Worm (Caenorhabditis elegans) whole organism, L3 larva: ENCODE measurements around the gene pxn-1.

Experiments used
- R02D3.7 ChIP-seq: fragments of 150-350 bp; optimal IDR thresholded peaks from 2 replicates; lab custom pipeline; 2014; ENCODE audit warnings: missing biosample characterization, missing genetic modification characterization
- ZK546.5 ChIP-seq: sonication (generic microtip); optimal IDR thresholded peaks from 2 replicates; lab custom pipeline; 2017; ENCODE audit warnings: missing biosample characterization, missing genetic modification characterization
- aly-2 ChIP-seq: fragments of 150-350 bp; optimal IDR thresholded peaks from 2 replicates; lab custom pipeline; 2014; ENCODE audit warnings: missing biosample characterization, missing genetic modification characterization
- ama-1 ChIP-seq: fragments of 150-350 bp; optimal IDR thresholded peaks from 2 replicates; lab custom pipeline; 2018
- ceh-16 ChIP-seq: sonication (generic microtip); optimal IDR thresholded peaks from 2 replicates; lab custom pipeline; 2017; ENCODE audit warnings: missing biosample characterization, missing genetic modification characterization
- ceh-28 ChIP-seq: fragments of 150-350 bp; optimal IDR thresholded peaks from 2 replicates; lab custom pipeline; 2014; ENCODE audit warnings: missing biosample characterization, missing genetic modification reagents, missing genetic modification characterization
- ceh-82 ChIP-seq: fragments of 150-350 bp; optimal IDR thresholded peaks from 2 replicates; lab custom pipeline; 2014; ENCODE audit warnings: missing biosample characterization, missing genetic modification characterization
- ceh-9 ChIP-seq: sonication (generic microtip); optimal IDR thresholded peaks from 2 replicates; lab custom pipeline; 2018; ENCODE audit warnings: missing biosample characterization, missing genetic modification characterization
- daf-12 ChIP-seq: fragments of 150-350 bp; optimal IDR thresholded peaks from 2 replicates; lab custom pipeline; 2014; ENCODE audit warnings: missing biosample characterization, missing genetic modification reagents, missing genetic modification characterization
- egl-27 ChIP-seq: sonication (generic microtip); optimal IDR thresholded peaks from 4 replicates; lab custom pipeline; 2017; ENCODE audit warnings: missing biosample characterization, missing genetic modification reagents, missing genetic modification characterization
- egl-5 ChIP-seq: fragments of 150-350 bp; optimal IDR thresholded peaks from 2 replicates; lab custom pipeline; 2017; ENCODE audit warnings: missing biosample characterization, missing genetic modification reagents, missing genetic modification characterization, inconsistent platforms
- elt-1 ChIP-seq: fragments of 150-350 bp; optimal IDR thresholded peaks from 2 replicates; lab custom pipeline; 2014; ENCODE audit warnings: missing biosample characterization, missing genetic modification characterization
- elt-2 ChIP-seq: sonication (generic microtip); optimal IDR thresholded peaks from 2 replicates; lab custom pipeline; 2016; ENCODE audit warnings: missing genetic modification reagents, mild to moderate bottlenecking, missing genetic modification characterization, missing compliant biosample characterization
- elt-3 ChIP-seq, 3 experiments: fragments of 150-350 bp in 1 of 3; sonication (generic microtip) in 2 of 3; optimal IDR thresholded peaks; 2 replicates in 2 of 3; 4 replicates in 1 of 3; lab custom pipeline; 2014 to 2017; ENCODE audit warnings: missing biosample characterization in 3 of 3, missing genetic modification characterization in 3 of 3
- eor-1 ChIP-seq, 2 experiments: fragments of 150-350 bp; optimal IDR thresholded peaks; 2 replicates each; lab custom pipeline; 2014 to 2018; ENCODE audit warnings: missing biosample characterization in 2 of 2, missing genetic modification characterization in 2 of 2
- fkh-10 ChIP-seq: sonication (generic microtip); optimal IDR thresholded peaks from 2 replicates; lab custom pipeline; 2017; ENCODE audit warnings: missing biosample characterization, missing genetic modification reagents, missing genetic modification characterization
- fkh-2 ChIP-seq: fragments of 150-350 bp; optimal IDR thresholded peaks from 2 replicates; lab custom pipeline; 2014; ENCODE audit warnings: missing biosample characterization, missing genetic modification reagents, missing genetic modification characterization
- fos-1 ChIP-seq: fragments of 150-350 bp; optimal IDR thresholded peaks from 2 replicates; lab custom pipeline; 2014; ENCODE audit warnings: missing biosample characterization, missing genetic modification characterization
- hmg-11 ChIP-seq: sonication (generic microtip); optimal IDR thresholded peaks from 2 replicates; lab custom pipeline; 2016; ENCODE audit warnings: missing genetic modification characterization, missing compliant biosample characterization
- jun-1 ChIP-seq: fragments of 150-350 bp; optimal IDR thresholded peaks from 2 replicates; lab custom pipeline; 2014; ENCODE audit warnings: missing biosample characterization, missing genetic modification reagents, missing genetic modification characterization
- lin-15B ChIP-seq: fragments of 150-350 bp; optimal IDR thresholded peaks from 2 replicates; lab custom pipeline; 2014; ENCODE audit warnings: missing biosample characterization, missing genetic modification characterization
- lin-39 ChIP-seq: fragments of 150-350 bp; optimal IDR thresholded peaks from 2 replicates; lab custom pipeline; 2018; ENCODE audit warnings: missing biosample characterization, missing genetic modification reagents, missing genetic modification characterization
- lsy-12 ChIP-seq: sonication (generic microtip); optimal IDR thresholded peaks from 2 replicates; lab custom pipeline; 2016; ENCODE audit warnings: mild to moderate bottlenecking, missing genetic modification characterization, missing compliant biosample characterization
- mdl-1 ChIP-seq: fragments of 150-350 bp; optimal IDR thresholded peaks from 2 replicates; lab custom pipeline; 2014; ENCODE audit warnings: missing biosample characterization, missing genetic modification characterization
- mml-1 ChIP-seq: fragments of 150-350 bp; sonication (generic microtip); optimal IDR thresholded peaks from 3 replicates; lab custom pipeline; 2014; ENCODE audit warnings: missing biosample characterization, missing genetic modification characterization
- nfya-1 ChIP-seq: sonication (generic microtip); optimal IDR thresholded peaks from 2 replicates; lab custom pipeline; 2017; ENCODE audit warnings: missing genetic modification characterization, mild to moderate bottlenecking, missing compliant biosample characterization, antibody characterized with exemption, moderate library complexity; ENCODE audit not compliant: insufficient read depth
- nhr-11 ChIP-seq: fragments of 150-350 bp; optimal IDR thresholded peaks from 2 replicates; lab custom pipeline; 2014; ENCODE audit warnings: missing biosample characterization, missing genetic modification characterization
- nhr-12 ChIP-seq: fragments of 150-350 bp; optimal IDR thresholded peaks from 2 replicates; lab custom pipeline; 2014; ENCODE audit warnings: missing biosample characterization, missing genetic modification characterization
- nhr-23 ChIP-seq: fragments of 150-350 bp; optimal IDR thresholded peaks from 2 replicates; lab custom pipeline; 2014; ENCODE audit warnings: missing biosample characterization, missing genetic modification reagents, missing genetic modification characterization
- nhr-237 ChIP-seq: fragments of 150-350 bp; optimal IDR thresholded peaks from 2 replicates; lab custom pipeline; 2014; ENCODE audit warnings: missing biosample characterization, missing genetic modification characterization
- nhr-25 ChIP-seq: sonication (generic microtip); optimal IDR thresholded peaks from 2 replicates; lab custom pipeline; 2017; ENCODE audit warnings: missing biosample characterization, missing genetic modification characterization
- nhr-28 ChIP-seq: fragments of 150-350 bp; optimal IDR thresholded peaks from 2 replicates; lab custom pipeline; 2014; ENCODE audit warnings: missing biosample characterization, missing genetic modification characterization
- nhr-43 ChIP-seq: sonication (generic microtip); optimal IDR thresholded peaks from 2 replicates; lab custom pipeline; 2016; ENCODE audit warnings: mild to moderate bottlenecking, missing genetic modification characterization, missing compliant biosample characterization; ENCODE audit not compliant: poor library complexity, severe bottlenecking
- nhr-67 ChIP-seq: fragments of 150-350 bp; optimal IDR thresholded peaks from 2 replicates; lab custom pipeline; 2014; ENCODE audit warnings: missing biosample characterization, missing genetic modification characterization
- nhr-76 ChIP-seq: fragments of 150-350 bp; sonication (generic microtip); optimal IDR thresholded peaks from 5 replicates; lab custom pipeline; 2014; ENCODE audit warnings: missing biosample characterization, missing genetic modification characterization
- nhr-77 ChIP-seq: fragments of 150-350 bp; optimal IDR thresholded peaks from 2 replicates; lab custom pipeline; 2014; ENCODE audit warnings: missing biosample characterization, missing genetic modification characterization
- pha-4 ChIP-seq: fragments of 150-350 bp; optimal IDR thresholded peaks from 2 replicates; lab custom pipeline; 2014; ENCODE audit warnings: missing biosample characterization, missing genetic modification reagents, missing genetic modification characterization
- pqm-1 ChIP-seq: fragments of 150-350 bp; optimal IDR thresholded peaks from 2 replicates; lab custom pipeline; 2017; ENCODE audit warnings: missing biosample characterization, missing genetic modification characterization, inconsistent platforms
- sea-2 ChIP-seq: fragments of 150-350 bp; sonication (generic microtip); optimal IDR thresholded peaks from 4 replicates; lab custom pipeline; 2014; ENCODE audit warnings: missing biosample characterization, missing genetic modification reagents, missing genetic modification characterization
- skn-1 ChIP-seq: fragments of 150-350 bp; optimal IDR thresholded peaks from 2 replicates; lab custom pipeline; 2014; ENCODE audit warnings: missing biosample characterization, missing genetic modification characterization
- snpc-4 ChIP-seq: fragments of 150-350 bp; optimal IDR thresholded peaks from 2 replicates; lab custom pipeline; 2014; ENCODE audit warnings: missing biosample characterization, missing genetic modification characterization
- tbx-2 ChIP-seq: sonication (generic microtip); optimal IDR thresholded peaks from 2 replicates; lab custom pipeline; 2016; ENCODE audit warnings: mild to moderate bottlenecking, missing genetic modification characterization, missing compliant biosample characterization
- unc-39 ChIP-seq: sonication (generic microtip); optimal IDR thresholded peaks from 4 replicates; lab custom pipeline; 2017; ENCODE audit warnings: missing biosample characterization, missing genetic modification characterization
- unc-62 ChIP-seq: fragments of 150-350 bp; sonication (generic microtip); optimal IDR thresholded peaks from 4 replicates; lab custom pipeline; 2014; ENCODE audit warnings: missing biosample characterization, missing genetic modification reagents, missing genetic modification characterization
- zag-1 ChIP-seq: fragments of 150-350 bp; optimal IDR thresholded peaks from 2 replicates; lab custom pipeline; 2014; ENCODE audit warnings: missing biosample characterization, missing genetic modification characterization
- ztf-11 ChIP-seq: fragments of 150-350 bp; optimal IDR thresholded peaks from 2 replicates; lab custom pipeline; 2014; ENCODE audit warnings: missing biosample characterization, missing genetic modification characterization
- ztf-4 ChIP-seq: fragments of 150-350 bp; optimal IDR thresholded peaks from 2 replicates; lab custom pipeline; 2014; ENCODE audit warnings: missing biosample characterization, missing genetic modification characterization

The pxn-1 gene

DNA sequence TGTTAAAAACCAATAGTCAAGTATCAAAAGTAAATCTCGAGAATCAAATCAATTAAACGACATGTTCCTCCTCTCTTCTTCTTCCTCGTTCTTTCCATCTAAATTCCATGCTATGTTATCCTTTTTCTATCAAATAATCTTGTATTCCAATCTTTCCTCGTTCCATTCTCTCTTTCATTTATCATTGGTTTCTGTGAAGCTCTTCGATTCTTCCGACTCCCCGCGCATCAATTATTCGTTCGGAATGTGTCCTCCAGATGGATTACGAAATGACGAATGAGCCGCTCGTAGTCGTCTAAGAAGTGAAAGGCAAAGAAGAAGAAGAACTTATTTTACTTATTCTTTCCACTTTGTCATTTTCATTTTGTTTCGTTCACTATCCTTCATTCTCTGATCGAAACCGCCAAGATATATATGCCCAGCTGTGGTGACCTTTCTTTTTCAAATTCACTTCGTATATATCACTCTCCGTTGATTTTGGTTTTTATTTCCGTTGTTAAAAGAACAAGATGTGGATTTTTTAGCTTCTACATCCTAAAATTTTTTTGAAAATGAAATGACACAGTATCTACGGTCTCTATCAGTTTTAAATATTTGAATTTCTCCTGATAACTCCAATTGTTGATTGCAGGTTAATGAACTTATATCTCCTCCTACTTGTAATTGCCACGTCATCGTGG is at the start of gene pxn-1:
TSS of gene pxn-1 (plus strand) at position 630 of the 680 bp plus-strand sequence.
- TF ChIP-seq egl-5 (tag; lab: Kevin White, UChicago): no peak
- TF ChIP-seq lin-39 (tag; lab: Kevin White, UChicago): peak; percentile 78
- peak; percentile 55 for TF ChIP-seq unc-62 (GFP tag; lab: Kevin White, UChicago)
- TF ChIP-seq nhr-43 (tag; lab: Kevin White, UChicago): no peak
- TF ChIP-seq elt-1 (tag; lab: Kevin White, UChicago): peak; percentile 76
- no peak for TF ChIP-seq ama-1 (lab: Kevin White, UChicago)

DNA sequence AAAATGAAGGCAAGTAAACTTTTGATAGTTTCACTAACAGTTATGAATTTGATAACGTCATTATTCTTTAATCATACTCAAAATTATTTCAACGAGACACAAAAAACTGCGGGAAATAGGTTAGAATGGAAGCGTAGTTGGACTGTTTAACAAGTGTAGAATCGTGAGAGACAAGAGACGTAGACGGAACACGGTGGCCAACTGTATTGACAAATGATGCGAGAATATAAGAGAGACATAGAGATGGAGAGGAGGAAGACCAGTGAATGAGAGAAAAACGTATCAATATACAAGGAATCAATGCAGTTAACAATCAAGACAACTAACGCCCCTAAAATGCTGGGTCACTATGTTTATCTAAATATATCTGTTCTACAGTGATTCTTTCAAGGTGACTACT is 49.1 kb upstream of the pxn-1 start:
- TF ChIP-seq lin-39 (tag; lab: Kevin White, UChicago): no peak
- no peak for TF ChIP-seq ztf-11 (tag; lab: Kevin White, UChicago)
- TF ChIP-seq sea-2 (GFP tag; lab: Kevin White, UChicago): no peak
- TF ChIP-seq ZK546.5 (tag; lab: Kevin White, UChicago): no peak
- no peak for TF ChIP-seq fkh-10 (GFP tag; lab: Kevin White, UChicago)
- no peak for TF ChIP-seq mml-1 (tag; lab: Kevin White, UChicago)
- peak; percentile 70 for TF ChIP-seq ceh-28
- no peak for TF ChIP-seq zag-1
- no peak for TF ChIP-seq nhr-77 (tag; lab: Kevin White, UChicago)
- no peak for TF ChIP-seq nhr-237 (tag; lab: Kevin White, UChicago)
- TF ChIP-seq lsy-12: no peak
- TF ChIP-seq nhr-76: no peak
- no peak for TF ChIP-seq nhr-11 (tag; lab: Kevin White, UChicago)
- no peak for TF ChIP-seq hmg-11
- TF ChIP-seq nhr-23 (tag; lab: Kevin White, UChicago): peak; percentile 71
- TF ChIP-seq skn-1 (tag; lab: Kevin White, UChicago): no peak
- no peak for TF ChIP-seq daf-12 (tag; lab: Kevin White, UChicago)
- peak; percentile 18 for TF ChIP-seq nfya-1 (tag; lab: Kevin White, UChicago)
- no peak for TF ChIP-seq eor-1 (tag; optimal IDR thresholded peaks at IDR 0.05; lab: Kevin White, UChicago)
- TF ChIP-seq elt-2 (tag; lab: Kevin White, UChicago): peak; percentile 62
- no peak for TF ChIP-seq ceh-82 (tag; lab: Kevin White, UChicago)
- no peak for TF ChIP-seq nhr-12 (tag; lab: Kevin White, UChicago)
- peak; percentile 52 for TF ChIP-seq nhr-25
- TF ChIP-seq lin-15B (tag; lab: Kevin White, UChicago): no peak
- no peak for TF ChIP-seq elt-3 (tag; optimal IDR thresholded peaks at IDR 0.05; lab: Kevin White, UChicago)
- TF ChIP-seq tbx-2 (tag; lab: Kevin White, UChicago): no peak
- no peak for TF ChIP-seq mdl-1
- TF ChIP-seq elt-1 (tag; lab: Kevin White, UChicago): no peak
- TF ChIP-seq ama-1 (lab: Kevin White, UChicago): no peak
- peak; percentile 19 for TF ChIP-seq nhr-43 (tag; lab: Kevin White, UChicago)
- no peak for TF ChIP-seq fos-1
- no peak for TF ChIP-seq egl-5 (tag; lab: Kevin White, UChicago)
- peak; percentile 60 for TF ChIP-seq pqm-1
- no peak for TF ChIP-seq fkh-2 (tag; lab: Kevin White, UChicago)
- no peak for TF ChIP-seq unc-39 (tag; lab: Kevin White, UChicago)
- no peak for TF ChIP-seq ztf-4 (tag; lab: Kevin White, UChicago)
- no peak for TF ChIP-seq ceh-9
- peak; percentile 24 for TF ChIP-seq snpc-4
- TF ChIP-seq jun-1 (tag; lab: Kevin White, UChicago): no peak
- TF ChIP-seq egl-27 (tag; lab: Kevin White, UChicago): peak; percentile 62
- TF ChIP-seq unc-62 (GFP tag; lab: Kevin White, UChicago): no peak
- no peak for TF ChIP-seq aly-2 (tag; lab: Kevin White, UChicago)
- TF ChIP-seq nhr-67: no peak
- no peak for TF ChIP-seq ceh-16 (tag; lab: Kevin White, UChicago)
- TF ChIP-seq R02D3.7 (tag; lab: Kevin White, UChicago): no peak
- TF ChIP-seq pha-4: peak; percentile 97
- no peak for TF ChIP-seq nhr-28
- TF ChIP-seq, all 47 proteins: peak for 10
